Fruit fly (Drosophila melanogaster) whole organism, adult: ENCODE measurements around the gene eIF4H2.

ENCODE experiments used
- CG12768 ChIP-seq: fragments of 200-800 bp; sonication (Bioruptor generic); optimal IDR thresholded peaks from 2 replicates; lab custom pipeline; 2017; ENCODE audit warnings: missing biosample characterization, missing genetic modification characterization, mild to moderate bottlenecking, moderate library complexity, missing genetic modification reagents
- Hr96 ChIP-seq: fragments of 200-800 bp; sonication (Bioruptor generic); optimal IDR thresholded peaks from 2 replicates; lab custom pipeline; 2016; ENCODE audit warnings: missing biosample characterization, missing genetic modification characterization
- cnc ChIP-seq, 2 experiments: fragments of >200 bp; optimal IDR thresholded peaks; 2 replicates each; lab custom pipeline; 2017

- TF ChIP-seq cnc (optimal IDR thresholded peaks at IDR 0.05; lab: Kevin White, UChicago) = no peak
- TF ChIP-seq CG12768 (GFP tag; lab: Kevin White, UChicago) = no peak
- no peak for TF ChIP-seq Hr96 (GFP tag; lab: Kevin White, UChicago)
Measured at dm6 chr3R:30689653-30690052, 36.2 kb upstream of the eIF4H2 start.
